Worm (Caenorhabditis elegans) whole organism, young adult: ENCODE measurements around the gene F28B12.1.

Experiments
- B0035.1 ChIP-seq: sonication (generic microtip); optimal IDR thresholded peaks from 2 replicates; lab custom pipeline; 2016; ENCODE audit warnings: missing genetic modification characterization, mild to moderate bottlenecking, missing compliant biosample characterization, missing genotype, missing genetic modification reagents
- C06A6.2 ChIP-seq: fragments of 200-800 bp; sonication (Bioruptor generic); conservative IDR thresholded peaks from 2 replicates; pipeline ENCODE4 v1.3.6; 2022; ENCODE audit warnings: missing genetic modification characterization, missing compliant biosample characterization
- D2030.7 ChIP-seq: fragments of 200-800 bp; sonication (Bioruptor generic); IDR thresholded peaks from 2 replicates; pipeline ENCODE4 v1.3.6; 2022; ENCODE audit warnings: missing genetic modification reagents, missing genetic modification characterization, missing compliant biosample characterization
- F33H1.4 ChIP-seq: fragments of 200-800 bp; sonication (Bioruptor generic); IDR thresholded peaks from 2 replicates; pipeline ENCODE4 v1.3.6; 2022; ENCODE audit warnings: missing genetic modification reagents, missing genetic modification characterization, missing compliant biosample characterization
- F39B2.1 ChIP-seq: fragments of 200-800 bp; sonication (Bioruptor generic); IDR thresholded peaks from 2 replicates; pipeline ENCODE4 v1.3.6; 2022; ENCODE audit warnings: missing genetic modification reagents, missing genetic modification characterization, missing compliant biosample characterization
- F52B5.7 ChIP-seq: sonication (generic microtip); optimal IDR thresholded peaks from 2 replicates; lab custom pipeline; 2016; ENCODE audit warnings: mild to moderate bottlenecking, missing genetic modification characterization, missing compliant biosample characterization
- F55B11.4 ChIP-seq: sonication (generic microtip); optimal IDR thresholded peaks from 2 replicates; lab custom pipeline; 2016; ENCODE audit warnings: missing compliant biosample characterization, missing genetic modification characterization, borderline replicate concordance; ENCODE audit not compliant: insufficient read depth
- K11D2.4 ChIP-seq: fragments of 200-800 bp; sonication (Bioruptor generic); IDR thresholded peaks from 2 replicates; pipeline ENCODE4 v1.3.6; 2022; ENCODE audit warnings: missing genetic modification reagents, missing genetic modification characterization, missing compliant biosample characterization
- K12H6.12 ChIP-seq: fragments of 200-800 bp; sonication (Bioruptor generic); optimal IDR thresholded peaks from 2 replicates; lab custom pipeline; 2018; ENCODE audit warnings: mild to moderate bottlenecking, missing genetic modification characterization, missing compliant biosample characterization
- Y53G8AR.9 ChIP-seq: fragments of 200-800 bp; sonication (Bioruptor generic); conservative IDR thresholded peaks from 2 replicates; pipeline ENCODE4 v1.3.6; 2022; ENCODE audit warnings: missing genetic modification reagents, missing genetic modification characterization, missing compliant biosample characterization
- Y79H2A.3 ChIP-seq: fragments of 200-800 bp; sonication (Bioruptor generic); conservative IDR thresholded peaks from 2 replicates; pipeline ENCODE4 v1.3.6; 2022; ENCODE audit warnings: missing genetic modification reagents, missing genetic modification characterization, missing compliant biosample characterization
- akir-1 ChIP-seq: fragments of 200-800 bp; sonication (Bioruptor generic); optimal IDR thresholded peaks from 2 replicates; lab custom pipeline; 2018; ENCODE audit warnings: mild to moderate bottlenecking, missing genetic modification characterization, moderate library complexity, missing compliant biosample characterization
- aptf-2 ChIP-seq: fragments of 200-800 bp; sonication (Bioruptor generic); conservative IDR thresholded peaks from 2 replicates; pipeline ENCODE4 v1.3.6; 2022; ENCODE audit warnings: missing genetic modification reagents, missing genetic modification characterization, missing compliant biosample characterization
- aptf-3 ChIP-seq: fragments of 200-800 bp; sonication (Bioruptor generic); IDR thresholded peaks from 2 replicates; pipeline ENCODE4 v1.3.6; 2022; ENCODE audit warnings: missing genetic modification characterization, missing compliant biosample characterization
- athp-1 ChIP-seq: sonication (generic microtip); optimal IDR thresholded peaks from 2 replicates; lab custom pipeline; 2017; ENCODE audit warnings: mild to moderate bottlenecking, missing genetic modification characterization, missing compliant biosample characterization
- attf-5 ChIP-seq: fragments of 200-800 bp; sonication (Bioruptor generic); optimal IDR thresholded peaks from 2 replicates; lab custom pipeline; 2018; ENCODE audit warnings: mild to moderate bottlenecking, missing genetic modification characterization, missing compliant biosample characterization
- attf-6 ChIP-seq: fragments of 200-800 bp; sonication (Bioruptor generic); IDR thresholded peaks from 2 replicates; pipeline ENCODE4 v1.3.6; 2022; ENCODE audit warnings: missing genetic modification reagents, missing genetic modification characterization, missing compliant biosample characterization
- ccch-3 ChIP-seq: fragments of 200-800 bp; sonication (Bioruptor generic); optimal IDR thresholded peaks from 2 replicates; lab custom pipeline; 2018; ENCODE audit warnings: mild to moderate bottlenecking, missing genetic modification characterization, missing compliant biosample characterization
- ceh-40 ChIP-seq: fragments of 200-800 bp; sonication (Bioruptor generic); IDR thresholded peaks from 2 replicates; pipeline ENCODE4 v1.3.6; 2022; ENCODE audit warnings: missing genetic modification characterization, missing compliant biosample characterization
- die-1 ChIP-seq: sonication (generic microtip); optimal IDR thresholded peaks from 2 replicates; lab custom pipeline; 2016; ENCODE audit warnings: missing genotype, mild to moderate bottlenecking, missing genetic modification characterization, missing compliant biosample characterization
- dox-1 ChIP-seq: fragments of 200-800 bp; sonication (Bioruptor generic); IDR thresholded peaks from 2 replicates; pipeline ENCODE4 v1.3.6; 2022; ENCODE audit warnings: missing genetic modification reagents, missing genetic modification characterization, missing compliant biosample characterization
- dpff-1 ChIP-seq: sonication (generic microtip); optimal IDR thresholded peaks from 2 replicates; lab custom pipeline; 2017; ENCODE audit warnings: mild to moderate bottlenecking, missing genetic modification characterization, missing compliant biosample characterization
- dpl-1 ChIP-seq: fragments of 150-350 bp; optimal IDR thresholded peaks from 2 replicates; lab custom pipeline; 2014; ENCODE audit warnings: missing biosample characterization, missing genetic modification reagents, missing genetic modification characterization
- efl-1 ChIP-seq: fragments of 150-350 bp; optimal IDR thresholded peaks from 2 replicates; lab custom pipeline; 2014; ENCODE audit warnings: missing biosample characterization, missing genetic modification reagents, missing genetic modification characterization
- ekl-4 ChIP-seq: fragments of 200-800 bp; sonication (Bioruptor generic); IDR thresholded peaks from 2 replicates; pipeline ENCODE4 v1.3.6; 2022; ENCODE audit warnings: missing genetic modification reagents, missing genetic modification characterization, missing compliant biosample characterization
- fkh-3 ChIP-seq: sonication (generic microtip); optimal IDR thresholded peaks from 2 replicates; lab custom pipeline; 2016; ENCODE audit warnings: mild to moderate bottlenecking, missing genetic modification characterization, missing compliant biosample characterization
- hmg-1.2 ChIP-seq: fragments of 200-800 bp; sonication (Bioruptor generic); IDR thresholded peaks from 2 replicates; pipeline ENCODE4 v1.3.6; 2022; ENCODE audit warnings: missing genetic modification reagents, missing genetic modification characterization, missing compliant biosample characterization
- hmg-20 ChIP-seq: fragments of 200-800 bp; sonication (Bioruptor generic); IDR thresholded peaks from 2 replicates; pipeline ENCODE4 v1.3.6; 2022; ENCODE audit warnings: missing genetic modification reagents, missing genetic modification characterization, missing compliant biosample characterization
- let-526 ChIP-seq: fragments of 200-800 bp; sonication (Bioruptor generic); IDR thresholded peaks from 2 replicates; pipeline ENCODE4 v1.3.6; 2022; ENCODE audit warnings: missing genetic modification reagents, missing genetic modification characterization, missing compliant biosample characterization
- let-607 ChIP-seq, 2 experiments: fragments of 200-800 bp in 1 of 2; sonication (Bioruptor generic) in 1 of 2; sonication (generic microtip) in 1 of 2; optimal IDR thresholded peaks; 2 replicates each; lab custom pipeline; 2016 to 2018; ENCODE audit warnings: mild to moderate bottlenecking in 2 of 2, missing compliant biosample characterization in 2 of 2, missing genetic modification characterization in 2 of 2, moderate library complexity in 2 of 2, missing genotype in 1 of 2
- lin-26 ChIP-seq: fragments of 200-800 bp; sonication (Bioruptor generic); IDR thresholded peaks from 2 replicates; pipeline ENCODE4 v1.3.6; 2022; ENCODE audit warnings: missing genetic modification reagents, missing genetic modification characterization, missing compliant biosample characterization
- lin-40 ChIP-seq: sonication (generic microtip); optimal IDR thresholded peaks from 2 replicates; lab custom pipeline; 2016; ENCODE audit warnings: missing genetic modification characterization, mild to moderate bottlenecking, missing compliant biosample characterization, missing genotype, missing genetic modification reagents
- lir-1 ChIP-seq: fragments of 200-800 bp; sonication (Bioruptor generic); conservative IDR thresholded peaks from 2 replicates; pipeline ENCODE4 v1.3.6; 2022; ENCODE audit warnings: missing genetic modification reagents, missing genetic modification characterization, missing compliant biosample characterization
- lsl-1 ChIP-seq: fragments of 200-800 bp; sonication (Bioruptor generic); optimal IDR thresholded peaks from 2 replicates; lab custom pipeline; 2018; ENCODE audit warnings: mild to moderate bottlenecking, missing genetic modification characterization, moderate library complexity, missing compliant biosample characterization
- madf-10 ChIP-seq: sonication (generic microtip); optimal IDR thresholded peaks from 2 replicates; lab custom pipeline; 2016; ENCODE audit warnings: mild to moderate bottlenecking, missing genetic modification characterization, missing compliant biosample characterization
- madf-3 ChIP-seq: fragments of 200-800 bp; sonication (Bioruptor generic); IDR thresholded peaks from 2 replicates; pipeline ENCODE4 v1.3.6; 2022; ENCODE audit warnings: missing genetic modification reagents, missing genetic modification characterization, missing compliant biosample characterization
- madf-6 ChIP-seq: fragments of 200-800 bp; sonication (Bioruptor generic); IDR thresholded peaks from 2 replicates; pipeline ENCODE4 v1.3.6; 2022; ENCODE audit warnings: missing genetic modification reagents, missing genetic modification characterization, missing compliant biosample characterization
- mcd-1 ChIP-seq: fragments of 200-800 bp; sonication (Bioruptor generic); IDR thresholded peaks from 2 replicates; pipeline ENCODE4 v1.3.6; 2022; ENCODE audit warnings: missing genetic modification reagents, missing genetic modification characterization, missing compliant biosample characterization
- nfya-2 ChIP-seq: fragments of 200-800 bp; sonication (Bioruptor generic); IDR thresholded peaks from 2 replicates; pipeline ENCODE4 v1.3.6; 2022; ENCODE audit warnings: missing genetic modification reagents, missing genetic modification characterization, missing compliant biosample characterization
- nfyb-1 ChIP-seq: fragments of 200-800 bp; sonication (Bioruptor generic); IDR thresholded peaks from 2 replicates; pipeline ENCODE4 v1.3.6; 2022; ENCODE audit warnings: missing genetic modification reagents, missing genetic modification characterization, missing compliant biosample characterization
- nhr-80 ChIP-seq: sonication (generic microtip); optimal IDR thresholded peaks from 2 replicates; lab custom pipeline; 2016; ENCODE audit warnings: missing genetic modification characterization, missing compliant biosample characterization
- nhr-90 ChIP-seq: sonication (generic microtip); optimal IDR thresholded peaks from 2 replicates; lab custom pipeline; 2016; ENCODE audit warnings: missing genotype, mild to moderate bottlenecking, missing genetic modification characterization, missing compliant biosample characterization
- pha-4 ChIP-seq: fragments of 150-350 bp; sonication (generic microtip); optimal IDR thresholded peaks from 2 replicates; lab custom pipeline; 2014; ENCODE audit warnings: missing biosample characterization, missing genetic modification reagents, missing genetic modification characterization
- snpc-1.3 ChIP-seq: sonication (generic microtip); optimal IDR thresholded peaks from 2 replicates; lab custom pipeline; 2017; ENCODE audit warnings: missing genetic modification characterization, mild to moderate bottlenecking, missing compliant biosample characterization, antibody characterized with exemption, moderate library complexity, missing genotype, missing genetic modification reagents; ENCODE audit not compliant: insufficient read depth
- snpc-4 ChIP-seq, 5 experiments: fragments of 150-350 bp in 1 of 5; sonication (generic microtip) in 4 of 5; optimal IDR thresholded peaks; 2 replicates each; lab custom pipeline; 2014 to 2018; ENCODE audit warnings: missing genetic modification characterization in 5 of 5, missing biosample characterization in 3 of 5, antibody characterized with exemption in 2 of 5, mild to moderate bottlenecking in 2 of 5, missing compliant biosample characterization in 2 of 5, missing genotype in 2 of 5, moderate library complexity in 2 of 5, missing genetic modification reagents in 1 of 5
- unc-62 ChIP-seq: fragments of 150-350 bp; optimal IDR thresholded peaks from 2 replicates; lab custom pipeline; 2014; ENCODE audit warnings: missing biosample characterization, missing genetic modification reagents, missing genetic modification characterization
- ztf-18 ChIP-seq: sonication (generic microtip); optimal IDR thresholded peaks from 2 replicates; lab custom pipeline; 2016; ENCODE audit warnings: missing genotype, mild to moderate bottlenecking, missing genetic modification characterization, missing compliant biosample characterization
- ztf-22 ChIP-seq: fragments of 200-800 bp; sonication (Bioruptor generic); optimal IDR thresholded peaks from 2 replicates; lab custom pipeline; 2018; ENCODE audit warnings: mild to moderate bottlenecking, missing genetic modification characterization, moderate library complexity, missing compliant biosample characterization

F28B12.1 gene

ce11 chrII:5901407-5902026, 41.2 kb upstream of the F28B12.1 start:
- TF ChIP-seq unc-62 (GFP tag; lab: Kevin White, UChicago) = no peak
- peak; percentile 13 for TF ChIP-seq lin-40 (tag; lab: Kevin White, UChicago)
- peak; percentile 38; the same call in 1 of the 2 replicates for TF ChIP-seq dox-1 (GFP tag; lab: Robert Waterston, UW)
- TF ChIP-seq efl-1 (GFP tag; lab: Kevin White, UChicago) = no peak
- no peak for TF ChIP-seq attf-6 (GFP tag; lab: Robert Waterston, UW)
- TF ChIP-seq aptf-3 (GFP tag; lab: Robert Waterston, UW) = 0 out of 2 replicates have a peak, but pooled peaks have one; percentile 69
- no peak for TF ChIP-seq Y79H2A.3 (GFP tag; lab: Robert Waterston, UW)
- TF ChIP-seq hmg-1.2 (GFP tag; lab: Robert Waterston, UW) = peak; percentile 27; the same call in 1 of the 2 replicates
- no peak for TF ChIP-seq ekl-4 (GFP tag; lab: Robert Waterston, UW)
- TF ChIP-seq ztf-18 (tag; lab: Kevin White, UChicago) = no peak
- TF ChIP-seq athp-1 = no peak
- TF ChIP-seq nhr-80 (tag; lab: Kevin White, UChicago) = no peak
- TF ChIP-seq ceh-40 (GFP tag; lab: Robert Waterston, UW) = no peak
- TF ChIP-seq B0035.1 (tag; lab: Kevin White, UChicago) = no peak
- no peak for TF ChIP-seq madf-6 (GFP tag; lab: Robert Waterston, UW)
- no peak for TF ChIP-seq lir-1 (GFP tag; lab: Robert Waterston, UW)
- TF ChIP-seq Y53G8AR.9 = no peak
- no peak for TF ChIP-seq snpc-1.3 (tag; lab: Kevin White, UChicago)
- TF ChIP-seq akir-1 = no peak
- TF ChIP-seq snpc-4 (GFP tag; optimal IDR thresholded peaks at IDR 0.05; lab: Kevin White, UChicago) = no peak
- TF ChIP-seq snpc-4 (tag; optimal IDR thresholded peaks at IDR 0.05; lab: Kevin White, UChicago) = no peak
- TF ChIP-seq let-607 (tag; optimal IDR thresholded peaks at IDR 0.05; lab: Kevin White, UChicago) = no peak
- TF ChIP-seq C06A6.2 (GFP tag; lab: Robert Waterston, UW) = no peak
- TF ChIP-seq let-526 (GFP tag; lab: Robert Waterston, UW) = no peak
- TF ChIP-seq aptf-2 = no peak
- TF ChIP-seq die-1 (tag; lab: Kevin White, UChicago) = no peak
- TF ChIP-seq K12H6.12 (tag; lab: Kevin White, UChicago) = no peak
- TF ChIP-seq pha-4 (tag; lab: Kevin White, UChicago) = no peak
- no peak for TF ChIP-seq lin-26 (GFP tag; lab: Robert Waterston, UW)
- no peak for TF ChIP-seq F55B11.4
- TF ChIP-seq ztf-22 (GFP tag; lab: Kevin White, UChicago) = no peak
- TF ChIP-seq F39B2.1 (GFP tag; lab: Robert Waterston, UW) = no peak
- no peak for TF ChIP-seq madf-10 (tag; lab: Kevin White, UChicago)
- TF ChIP-seq F33H1.4 = no peak
- no peak for TF ChIP-seq dpl-1 (GFP tag; lab: Kevin White, UChicago)
- TF ChIP-seq fkh-3 (tag; lab: Kevin White, UChicago) = no peak
- no peak for TF ChIP-seq nhr-90 (tag; lab: Kevin White, UChicago)
- TF ChIP-seq madf-3 (GFP tag; lab: Robert Waterston, UW) = no peak
- TF ChIP-seq F52B5.7 (tag; lab: Kevin White, UChicago) = no peak
- no peak for TF ChIP-seq D2030.7 (GFP tag; lab: Robert Waterston, UW)
- TF ChIP-seq nfya-2 = no peak
- TF ChIP-seq lsl-1 (GFP tag; lab: Kevin White, UChicago) = no peak
- TF ChIP-seq hmg-20 (GFP tag; lab: Robert Waterston, UW) = 0 out of 2 replicates have a peak, but pooled peaks have one; percentile 16
- TF ChIP-seq K11D2.4 = no peak
- TF ChIP-seq mcd-1 (GFP tag; lab: Robert Waterston, UW) = peak; percentile 55
- TF ChIP-seq attf-5 = no peak
- no peak for TF ChIP-seq nfyb-1 (GFP tag; lab: Robert Waterston, UW)
- no peak for TF ChIP-seq dpff-1
- no peak for TF ChIP-seq ccch-3 (GFP tag; lab: Kevin White, UChicago)
